Worm (Caenorhabditis elegans): ENCODE measurements around the gene wrt-9.
A peak's percentile ranks its signal among the peaks of the same experiment; 100 is the strongest.

The wrt-9 gene

ce11 chrX:1556917-1557316 lies 19.5 kb upstream of the wrt-9 start:
- TF ChIP-seq egrh-3 (GFP tag; IDR thresholded peaks at IDR 0.05) = no peak
- no peak for TF ChIP-seq F37B4.10 (GFP tag; IDR thresholded peaks at IDR 0.05)
- TF ChIP-seq dpl-1 (GFP tag; optimal IDR thresholded peaks at IDR 0.05) = no peak

ce11 chrX:1568377-1568776 lies 8.1 kb upstream of the wrt-9 start, which contains the start of gene H02F09.3:
Gene H02F09.3, plus strand, starts transcription at chrX:1568677.
- TF ChIP-seq athp-1 (tag; optimal IDR thresholded peaks at IDR 0.05) = no peak
- TF ChIP-seq somi-1 (GFP tag; optimal IDR thresholded peaks at IDR 0.05) = no peak
- TF ChIP-seq let-526 (GFP tag; IDR thresholded peaks at IDR 0.05) = no peak
- TF ChIP-seq C06A6.2 (GFP tag; conservative IDR thresholded peaks at IDR 0.05) = no peak
- no peak for TF ChIP-seq F57A8.1 (GFP tag; optimal IDR thresholded peaks at IDR 0.05)
- TF ChIP-seq ztf-22 (GFP tag; optimal IDR thresholded peaks at IDR 0.05) = no peak
- TF ChIP-seq C17E4.6 (GFP tag; IDR thresholded peaks at IDR 0.05) = no peak
- no peak for TF ChIP-seq B0261.1 (tag; optimal IDR thresholded peaks at IDR 0.05)
- TF ChIP-seq sdz-38 (tag; optimal IDR thresholded peaks at IDR 0.05) = no peak
- no peak for TF ChIP-seq aptf-3 (GFP tag; IDR thresholded peaks at IDR 0.05)
- TF ChIP-seq akir-1 (GFP tag; optimal IDR thresholded peaks at IDR 0.05) = no peak
- TF ChIP-seq bed-1 (GFP tag; IDR thresholded peaks at IDR 0.05) = no peak

DNA sequence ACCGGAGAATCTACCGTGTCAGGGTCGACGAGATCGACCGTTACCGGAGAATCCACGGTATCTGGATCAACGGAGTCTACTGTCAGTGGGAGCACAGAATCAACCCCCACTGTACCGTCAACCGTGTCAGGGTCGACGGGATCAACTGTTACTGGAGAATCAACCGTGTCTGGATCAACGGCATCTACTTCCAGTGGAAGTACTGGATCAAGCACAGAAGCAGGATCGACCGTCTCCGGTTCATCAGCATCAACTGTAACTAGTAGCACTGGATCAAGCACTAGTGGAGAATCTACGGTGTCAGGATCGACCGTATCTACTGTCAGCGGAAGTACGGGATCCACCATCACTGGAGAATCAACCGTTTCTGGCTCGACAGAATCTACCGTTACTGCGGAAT lies 4.5 kb upstream of the wrt-9 start, which contains the start of gene H02F09.2:
Gene H02F09.2, plus strand, starts transcription at position 301 of the 400 bp plus-strand sequence.
- no peak for TF ChIP-seq rcor-1 (GFP tag; IDR thresholded peaks at IDR 0.05)
- TF ChIP-seq ztf-6 (GFP tag; IDR thresholded peaks at IDR 0.05) = no peak
- TF ChIP-seq ztf-25 (GFP tag; IDR thresholded peaks at IDR 0.05) = no peak
- TF ChIP-seq Y56A3A.18 (GFP tag; IDR thresholded peaks at IDR 0.05) = no peak
- no peak for TF ChIP-seq F22D6.2 (tag; optimal IDR thresholded peaks at IDR 0.05)
- TF ChIP-seq madf-10 (tag; optimal IDR thresholded peaks at IDR 0.05) = no peak
- TF ChIP-seq Y53F4B.3 (GFP tag; IDR thresholded peaks at IDR 0.05) = no peak
- TF ChIP-seq ztf-28 (GFP tag; IDR thresholded peaks at IDR 0.05) = no peak
- TF ChIP-seq T26A5.8 (tag; optimal IDR thresholded peaks at IDR 0.05) = no peak
- no peak for TF ChIP-seq cebp-1 (GFP tag; IDR thresholded peaks at IDR 0.05)
- no peak for TF ChIP-seq cebp-1 (tag; optimal IDR thresholded peaks at IDR 0.05)
- TF ChIP-seq F39B2.1 (GFP tag; IDR thresholded peaks at IDR 0.05) = no peak
- TF ChIP-seq C06A6.2 (GFP tag; conservative IDR thresholded peaks at IDR 0.05) = no peak
- no peak for TF ChIP-seq sdz-38 (tag; optimal IDR thresholded peaks at IDR 0.05)
- TF ChIP-seq sptf-2 (GFP tag; optimal IDR thresholded peaks at IDR 0.05) = no peak
- no peak for TF ChIP-seq K11D2.4 (GFP tag; IDR thresholded peaks at IDR 0.05)
- TF ChIP-seq pha-4 (tag; optimal IDR thresholded peaks at IDR 0.05) = no peak

DNA sequence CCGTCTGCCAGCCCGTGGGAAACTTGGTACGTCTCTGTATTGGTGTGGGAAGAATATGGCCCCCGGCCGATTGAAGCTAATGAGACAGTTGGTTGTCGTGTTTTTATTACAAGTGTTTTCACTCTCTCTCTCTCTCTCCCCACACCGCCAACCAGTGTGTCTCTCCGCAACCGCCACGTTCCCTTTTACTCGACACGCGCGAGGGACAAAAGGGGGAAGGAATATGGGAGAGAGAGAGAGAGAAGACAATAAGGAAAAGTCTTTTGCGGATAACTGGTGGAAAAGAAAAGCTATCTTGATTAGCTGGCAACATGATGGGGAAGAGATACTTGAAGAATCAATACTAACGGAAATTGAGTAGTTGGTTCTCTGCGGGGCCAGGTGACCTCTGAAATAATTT lies 2.2 kb downstream of the wrt-9 start:
- TF ChIP-seq ceh-27 (GFP tag; optimal IDR thresholded peaks at IDR 0.05) = peak; percentile 1
- TF ChIP-seq Y79H2A.3 (GFP tag; conservative IDR thresholded peaks at IDR 0.05) = no peak
- no peak for TF ChIP-seq unc-62 (GFP tag; optimal IDR thresholded peaks at IDR 0.05)

DNA sequence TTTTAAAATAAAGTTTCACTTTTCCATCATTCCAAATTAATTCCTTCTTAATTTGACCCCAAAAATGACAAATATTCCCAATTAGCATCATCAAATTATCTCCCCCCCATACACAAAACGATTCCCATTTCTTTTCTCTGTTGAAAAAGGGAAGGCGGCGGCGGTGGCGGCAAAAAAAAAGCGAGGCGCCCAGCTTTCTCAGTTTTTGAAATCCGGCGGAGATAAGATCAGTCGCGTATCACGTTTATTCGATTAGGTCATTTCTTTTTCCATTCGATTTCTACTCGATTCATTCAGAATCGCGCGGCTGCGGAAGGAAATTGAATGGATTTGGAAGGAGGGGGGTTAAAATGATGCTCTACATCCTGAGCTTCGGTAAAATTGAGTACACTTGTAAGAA lies 7.5 kb downstream of the wrt-9 start:
- TF ChIP-seq Y56A3A.18 (GFP tag; IDR thresholded peaks at IDR 0.05) (no peak), dpff-1 (tag; optimal IDR thresholded peaks at IDR 0.05) (no peak), aptf-2 (GFP tag; conservative IDR thresholded peaks at IDR 0.05) (no peak), ztf-28 (GFP tag; IDR thresholded peaks at IDR 0.05) (no peak), pbrm-1 (GFP tag; IDR thresholded peaks at IDR 0.05) (no peak), zim-3 (tag; optimal IDR thresholded peaks at IDR 0.05) (no peak), F57C9.4 (tag; optimal IDR thresholded peaks at IDR 0.05) (no peak), nfya-2 (GFP tag; IDR thresholded peaks at IDR 0.05) (no peak), ztf-26 (tag; optimal IDR thresholded peaks at IDR 0.05) (no peak), nhr-27 (tag; optimal IDR thresholded peaks at IDR 0.05) (no peak), F52B5.7 (tag; optimal IDR thresholded peaks at IDR 0.05) (no peak)

Data from whole organism, young adult.